Fruit fly (Drosophila melanogaster): ENCODE measurements around the gene CG14572.

- TF ChIP-seq jim (GFP tag; optimal IDR thresholded peaks at IDR 0.05) (peak; percentile 27), pan (optimal IDR thresholded peaks at IDR 0.05) (no peak), psq (GFP tag; optimal IDR thresholded peaks at IDR 0.05) (peak; percentile 80), br (GFP tag; optimal IDR thresholded peaks at IDR 0.05) (peak; percentile 86), woc (GFP tag; optimal IDR thresholded peaks at IDR 0.05) (peak; percentile 93)
Observed at dm6 chr3L:21728616-21729047, 12.7 kb upstream of the CG14572 start, which contains the start of the genes CG11247 and Polr2H.

Data from whole organism, wandering third instar larva.